Worm (Caenorhabditis elegans) whole organism, L3 larva: Measurements from ENCODE around the gene rsd-3.

Experiments
- ama-1 ChIP-seq: fragments of 150-350 bp; optimal IDR thresholded peaks from 2 replicates; lab custom pipeline; 2018
- elt-2 ChIP-seq: sonication (generic microtip); optimal IDR thresholded peaks from 2 replicates; lab custom pipeline; 2016; ENCODE audit warnings: missing genetic modification reagents, mild to moderate bottlenecking, missing genetic modification characterization, missing compliant biosample characterization
- nhr-12 ChIP-seq: fragments of 150-350 bp; optimal IDR thresholded peaks from 2 replicates; lab custom pipeline; 2014; ENCODE audit warnings: missing biosample characterization, missing genetic modification characterization
- nhr-77 ChIP-seq: fragments of 150-350 bp; optimal IDR thresholded peaks from 2 replicates; lab custom pipeline; 2014; ENCODE audit warnings: missing biosample characterization, missing genetic modification characterization
- skn-1 ChIP-seq: fragments of 150-350 bp; optimal IDR thresholded peaks from 2 replicates; lab custom pipeline; 2014; ENCODE audit warnings: missing biosample characterization, missing genetic modification characterization
- snpc-4 ChIP-seq: fragments of 150-350 bp; optimal IDR thresholded peaks from 2 replicates; lab custom pipeline; 2014; ENCODE audit warnings: missing biosample characterization, missing genetic modification characterization
- zag-1 ChIP-seq: fragments of 150-350 bp; optimal IDR thresholded peaks from 2 replicates; lab custom pipeline; 2014; ENCODE audit warnings: missing biosample characterization, missing genetic modification characterization

ce11 chrX:11827528-11827927 is 29.2 kb downstream of the rsd-3 start:
- TF ChIP-seq nhr-77 (tag; lab: Kevin White, UChicago) (no peak), ama-1 (lab: Kevin White, UChicago) (no peak), snpc-4 (tag; lab: Kevin White, UChicago) (no peak), skn-1 (tag; lab: Kevin White, UChicago) (no peak), elt-2 (no peak), zag-1 (tag; lab: Kevin White, UChicago) (no peak), nhr-12 (tag; lab: Kevin White, UChicago) (no peak)
